Fruit fly (Drosophila melanogaster): ENCODE measurements around the gene Papst2.

DNA sequence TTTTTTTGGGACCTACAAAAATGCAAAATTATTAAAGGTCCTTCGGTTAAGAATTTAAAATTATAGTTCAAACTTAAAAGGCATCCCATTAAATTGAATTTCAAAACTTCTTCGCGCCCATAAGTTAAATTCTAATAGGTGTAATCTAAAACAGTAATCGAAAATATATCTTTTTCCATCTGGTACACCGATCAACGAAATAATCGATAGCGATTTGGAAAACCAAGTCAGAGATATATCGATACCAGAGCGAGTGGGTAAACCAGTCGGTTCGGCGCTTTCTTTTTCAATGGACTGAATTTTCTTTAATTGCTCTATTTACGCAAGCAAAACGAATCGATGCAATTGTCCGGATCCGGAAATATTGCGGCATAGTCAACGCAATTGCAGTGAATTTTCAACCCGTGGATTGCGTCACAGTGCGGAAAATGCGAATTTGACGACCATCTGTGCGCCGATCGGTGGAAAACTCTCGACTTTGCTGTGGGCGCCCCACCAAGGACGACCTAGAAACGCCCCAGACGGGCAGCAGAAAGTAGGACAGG, 18.4 kb upstream of the Papst2 start, which contains the start of gene Fit2:
- TF ChIP-seq Dek (tag; optimal IDR thresholded peaks at IDR 0.05), result no peak
- no peak for TF ChIP-seq oc (tag; optimal IDR thresholded peaks at IDR 0.05)
- TF ChIP-seq E2f2 (GFP tag; IDR thresholded peaks at IDR 0.05), result peak; percentile 96
- no peak for TF ChIP-seq sob (GFP tag; IDR thresholded peaks at IDR 0.05)
- TF ChIP-seq CkIIα-i1 (GFP tag; IDR thresholded peaks at IDR 0.05), result no peak
- TF ChIP-seq CG31365 (tag; optimal IDR thresholded peaks at IDR 0.05), result no peak

Data from whole organism, embryonic.